Fruit fly (Drosophila melanogaster) whole organism: ENCODE results near the gene CG5768.

ENCODE experiments used
- EcR ChIP-seq, 2 experiments: fragments of >200 bp; optimal IDR thresholded peaks; 2 replicates each; lab custom pipeline; 2017; ENCODE audit warnings: missing biosample characterization in 2 of 2, missing genetic modification characterization in 2 of 2, missing genetic modification reagents in 2 of 2
- pan ChIP-seq: fragments of >200 bp; optimal IDR thresholded peaks from 2 replicates; lab custom pipeline; 2017
- psq ChIP-seq: fragments of >200 bp; optimal IDR thresholded peaks from 2 replicates; lab custom pipeline; 2017
- usp ChIP-seq: fragments of >200 bp; optimal IDR thresholded peaks from 2 replicates; lab custom pipeline; 2017; ENCODE audit warnings: missing biosample characterization, missing genetic modification characterization, mixed read lengths

- TF ChIP-seq psq (lab: Kevin White, UChicago) = no peak
- TF ChIP-seq pan (lab: Kevin White, UChicago) = no peak
- no peak for TF ChIP-seq usp (GFP tag; lab: Kevin White, UChicago)
- TF ChIP-seq EcR (GFP tag; optimal IDR thresholded peaks at IDR 0.05; lab: Kevin White, UChicago) = no peak
These were observed 14.6 kb downstream of the CG5768 start, which contains the start of gene CG17781 for dm6 chr3R:24375561-24375960.
